Fruit fly (Drosophila melanogaster) whole organism, adult: Measurements from ENCODE around the gene CG7739.

Source experiments
- CG11617 ChIP-seq: fragments of 200-800 bp; sonication (Bioruptor generic); optimal IDR thresholded peaks from 2 replicates; lab custom pipeline; 2017; ENCODE audit warnings: mild to moderate bottlenecking, missing biosample characterization, missing genetic modification reagents, missing genetic modification characterization
- CG14711 ChIP-seq: fragments of 200-800 bp; sonication (Bioruptor generic); optimal IDR thresholded peaks from 2 replicates; lab custom pipeline; 2018; ENCODE audit warnings: missing biosample characterization, mild to moderate bottlenecking, missing genetic modification characterization, moderate library complexity
- CG7045 ChIP-seq: fragments of 200-800 bp; sonication (Bioruptor generic); optimal IDR thresholded peaks from 2 replicates; lab custom pipeline; 2017; ENCODE audit warnings: missing biosample characterization, mild to moderate bottlenecking, missing genetic modification characterization
- CG7101 ChIP-seq: fragments of 200-800 bp; sonication (Bioruptor generic); optimal IDR thresholded peaks from 2 replicates; lab custom pipeline; 2018; ENCODE audit warnings: missing biosample characterization, mild to moderate bottlenecking, missing genetic modification characterization, moderate library complexity
- Crg-1 ChIP-seq: fragments of 200-800 bp; sonication (Bioruptor generic); optimal IDR thresholded peaks from 2 replicates; lab custom pipeline; 2016; ENCODE audit warnings: missing biosample characterization, missing genetic modification characterization
- Hr96 ChIP-seq: fragments of 200-800 bp; sonication (Bioruptor generic); optimal IDR thresholded peaks from 2 replicates; lab custom pipeline; 2016; ENCODE audit warnings: missing biosample characterization, missing genetic modification characterization
- cnc ChIP-seq, 2 experiments: fragments of >200 bp; optimal IDR thresholded peaks; 2 replicates each; lab custom pipeline; 2017
- kay ChIP-seq: fragments of 200-800 bp; sonication (Bioruptor generic); peaks from one replicate; lab custom pipeline; 2016; ENCODE audit warnings: missing biosample characterization, missing genetic modification characterization, borderline replicate concordance
- tj ChIP-seq: fragments of 200-800 bp; sonication (Bioruptor generic); optimal IDR thresholded peaks from 3 replicates; lab custom pipeline; 2017; ENCODE audit warnings: missing biosample characterization, mild to moderate bottlenecking, missing genetic modification characterization, moderate library complexity

DNA sequence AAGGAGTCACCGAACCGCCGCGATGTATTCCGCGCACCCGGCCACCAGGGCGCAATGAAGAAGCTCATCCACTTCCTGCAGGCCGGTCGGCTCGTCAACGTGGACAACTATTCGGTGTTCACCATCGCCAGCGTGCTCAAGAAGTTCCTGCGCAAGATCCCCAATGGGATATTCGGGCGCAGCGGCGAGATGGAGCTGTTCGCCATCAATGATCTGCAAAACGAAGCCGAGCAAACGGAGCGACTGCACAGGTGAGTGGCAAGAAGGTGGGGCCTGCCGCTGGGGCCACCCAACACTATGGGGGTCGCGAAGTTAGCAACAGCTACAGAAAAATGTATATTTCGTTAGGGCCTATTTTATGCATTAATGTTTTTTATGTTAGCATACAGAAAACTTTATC is 26.9 kb upstream of the CG7739 start:
- TF ChIP-seq kay = no peak
- no peak for TF ChIP-seq cnc (optimal IDR thresholded peaks at IDR 0.05; lab: Kevin White, UChicago)
- TF ChIP-seq Hr96 = no peak
- no peak for TF ChIP-seq CG11617 (GFP tag; lab: Kevin White, UChicago)
- no peak for TF ChIP-seq CG7045 (GFP tag; lab: Kevin White, UChicago)
- TF ChIP-seq Crg-1 (GFP tag; lab: Kevin White, UChicago) = no peak
- no peak for TF ChIP-seq CG7101
- no peak for TF ChIP-seq CG14711
- TF ChIP-seq tj (GFP tag; lab: Kevin White, UChicago) = no peak
